Worm (Caenorhabditis elegans): ENCODE measurements around the gene cyn-2.
A peak's percentile ranks its signal among the peaks of the same experiment; 100 is the strongest.

cyn-2 gene

DNA sequence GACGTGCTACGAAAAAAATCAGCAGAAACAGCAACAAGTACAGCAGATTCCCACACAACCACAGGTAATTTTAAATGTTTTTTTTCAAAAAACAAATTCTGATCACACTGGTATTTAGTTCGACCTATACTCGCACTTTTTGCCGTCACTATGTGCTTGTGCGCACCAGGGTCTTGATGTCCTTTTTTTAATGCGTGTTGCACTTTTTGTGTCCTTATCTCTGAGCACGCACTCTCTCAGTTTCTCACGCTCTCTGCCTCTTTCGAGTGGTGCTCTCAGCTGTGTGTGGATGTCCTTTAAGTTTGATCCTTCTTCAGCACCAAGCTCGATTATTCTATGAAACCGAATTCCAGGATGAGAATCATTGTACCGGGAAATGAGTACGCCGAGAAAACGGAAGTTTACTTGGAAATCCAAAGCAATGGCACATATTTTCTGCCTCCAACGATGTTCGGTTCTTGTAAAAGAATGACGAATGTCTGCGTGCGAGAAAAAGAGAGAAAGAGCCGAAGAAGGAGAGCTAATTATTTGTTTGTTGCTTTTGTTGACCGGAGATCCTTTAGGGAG is 26.0 kb downstream of the cyn-2 start:
- TF ChIP-seq unc-39 (tag; optimal IDR thresholded peaks at IDR 0.05) = no peak
- peak; percentile 1 for TF ChIP-seq pha-4 (tag; optimal IDR thresholded peaks at IDR 0.05)

- no peak for TF ChIP-seq cnd-1 (tag; optimal IDR thresholded peaks at IDR 0.05)
- TF ChIP-seq hlh-1 (tag; optimal IDR thresholded peaks at IDR 0.05) = peak; percentile 10
- TF ChIP-seq unc-120 (tag; optimal IDR thresholded peaks at IDR 0.05; ENCODE audit: poor library complexity, severe bottlenecking) = peak; percentile 26
- TF ChIP-seq zip-8 (tag; optimal IDR thresholded peaks at IDR 0.05) = no peak
Measured at ce11 chrIII:13719247-13719758, 26.8 kb downstream of the cyn-2 start.

- no peak for TF ChIP-seq flh-1 (GFP tag; optimal IDR thresholded peaks at IDR 0.05)
- no peak for TF ChIP-seq sem-2 (GFP tag; optimal IDR thresholded peaks at IDR 0.05)
- TF ChIP-seq ces-1 (GFP tag; optimal IDR thresholded peaks at IDR 0.05) = no peak
- TF ChIP-seq sptf-1 (tag; optimal IDR thresholded peaks at IDR 0.05) = peak; percentile 40
- TF ChIP-seq elt-3 (tag; optimal IDR thresholded peaks at IDR 0.05) = no peak
- no peak for TF ChIP-seq lsy-2 (tag; optimal IDR thresholded peaks at IDR 0.05)
- peak; percentile 92 for TF ChIP-seq blmp-1 (tag; optimal IDR thresholded peaks at IDR 0.05)
- peak; percentile 24 for TF ChIP-seq ham-2 (GFP tag; optimal IDR thresholded peaks at IDR 0.05)
- no peak for TF ChIP-seq nhr-76 (tag; optimal IDR thresholded peaks at IDR 0.05)
- TF ChIP-seq M03D4.4 (tag; optimal IDR thresholded peaks at IDR 0.05) = no peak
- TF ChIP-seq elt-1 (tag; optimal IDR thresholded peaks at IDR 0.05; ENCODE audit: borderline replicate concordance, insufficient read depth) = no peak
- no peak for TF ChIP-seq nhr-28 (tag; optimal IDR thresholded peaks at IDR 0.05)
- TF ChIP-seq ceh-43 (GFP tag; optimal IDR thresholded peaks at IDR 0.05) = no peak
- TF ChIP-seq snpc-4 (tag; optimal IDR thresholded peaks at IDR 0.05) = no peak
- no peak for TF ChIP-seq lin-13 (tag; optimal IDR thresholded peaks at IDR 0.05)
- peak; percentile 0 for TF ChIP-seq cnd-1 (tag; optimal IDR thresholded peaks at IDR 0.05)
- TF ChIP-seq nhr-2 (tag; optimal IDR thresholded peaks at IDR 0.05) = peak; percentile 50
- no peak for TF ChIP-seq mls-2 (tag; optimal IDR thresholded peaks at IDR 0.05)
- TF ChIP-seq unc-120 (tag; optimal IDR thresholded peaks at IDR 0.05; ENCODE audit: poor library complexity, severe bottlenecking) = no peak
Measured at ce11 chrIII:13720190-13720741, 27.8 kb downstream of the cyn-2 start.

- no peak for TF ChIP-seq elt-1 (tag; optimal IDR thresholded peaks at IDR 0.05; ENCODE audit: borderline replicate concordance, insufficient read depth)
- no peak for TF ChIP-seq snpc-4 (tag; optimal IDR thresholded peaks at IDR 0.05)
- no peak for TF ChIP-seq nhr-12 (tag; optimal IDR thresholded peaks at IDR 0.05)
- no peak for TF ChIP-seq nhr-76 (tag; optimal IDR thresholded peaks at IDR 0.05)
- TF ChIP-seq sptf-1 (tag; optimal IDR thresholded peaks at IDR 0.05) = peak; percentile 72
- TF ChIP-seq elt-3 (tag; optimal IDR thresholded peaks at IDR 0.05) = no peak
- TF ChIP-seq blmp-1 (tag; optimal IDR thresholded peaks at IDR 0.05) = no peak
- TF ChIP-seq ztf-11 (tag; optimal IDR thresholded peaks at IDR 0.05) = peak; percentile 23
- peak; percentile 0 for TF ChIP-seq unc-62 (GFP tag; optimal IDR thresholded peaks at IDR 0.05)
- peak; percentile 60 for TF ChIP-seq M03D4.4 (tag; optimal IDR thresholded peaks at IDR 0.05)
- TF ChIP-seq sem-2 (GFP tag; optimal IDR thresholded peaks at IDR 0.05) = peak; percentile 41
- no peak for TF ChIP-seq unc-39 (tag; optimal IDR thresholded peaks at IDR 0.05)
- no peak for TF ChIP-seq ceh-39 (tag; optimal IDR thresholded peaks at IDR 0.05)
- peak; percentile 12 for TF ChIP-seq ceh-43 (GFP tag; optimal IDR thresholded peaks at IDR 0.05)
- TF ChIP-seq flh-1 (GFP tag; optimal IDR thresholded peaks at IDR 0.05) = no peak
- peak; percentile 76 for TF ChIP-seq cnd-1 (tag; optimal IDR thresholded peaks at IDR 0.05)
- no peak for TF ChIP-seq lin-13 (tag; optimal IDR thresholded peaks at IDR 0.05)
- TF ChIP-seq ceh-83 (GFP tag; optimal IDR thresholded peaks at IDR 0.05) = no peak
- TF ChIP-seq mab-5 (tag; optimal IDR thresholded peaks at IDR 0.05) = no peak
- no peak for TF ChIP-seq nhr-237 (tag; optimal IDR thresholded peaks at IDR 0.05)
- no peak for TF ChIP-seq zip-8 (tag; optimal IDR thresholded peaks at IDR 0.05)
- TF ChIP-seq nhr-28 (tag; optimal IDR thresholded peaks at IDR 0.05) = no peak
- TF ChIP-seq unc-120 (tag; optimal IDR thresholded peaks at IDR 0.05; ENCODE audit: poor library complexity, severe bottlenecking) = no peak
- TF ChIP-seq lsy-2 (tag; optimal IDR thresholded peaks at IDR 0.05) = no peak
- TF ChIP-seq bed-3 (GFP tag; optimal IDR thresholded peaks at IDR 0.05) = no peak
- TF ChIP-seq mep-1 (tag; optimal IDR thresholded peaks at IDR 0.05) = peak; percentile 18
- no peak for TF ChIP-seq tbx-8 (GFP tag; optimal IDR thresholded peaks at IDR 0.05)
- no peak for TF ChIP-seq ces-1 (GFP tag; optimal IDR thresholded peaks at IDR 0.05)
- TF ChIP-seq hlh-1 (tag; optimal IDR thresholded peaks at IDR 0.05) = no peak
- TF ChIP-seq lin-32 (GFP tag; optimal IDR thresholded peaks at IDR 0.05) = peak; percentile 43
- TF ChIP-seq ham-2 (GFP tag; optimal IDR thresholded peaks at IDR 0.05) = peak; percentile 67
- TF ChIP-seq nhr-2 (tag; optimal IDR thresholded peaks at IDR 0.05) = peak; percentile 93
- TF ChIP-seq mls-2 (tag; optimal IDR thresholded peaks at IDR 0.05) = peak; percentile 71
- TF ChIP-seq pha-4 (tag; optimal IDR thresholded peaks at IDR 0.05) = no peak
- peak; percentile 68 for TF ChIP-seq drap-1 (GFP tag; optimal IDR thresholded peaks at IDR 0.05)
Measured at ce11 chrIII:13721066-13721465, 28.6 kb downstream of the cyn-2 start.
